Fruit fly (Drosophila melanogaster) whole organism, prepupa: Measurements from ENCODE around the gene CG10561.

Experiments used
- Blimp-1 ChIP-seq: fragments of 200-800 bp; sonication (Bioruptor generic); optimal IDR thresholded peaks from 3 replicates; lab custom pipeline; 2017; ENCODE audit warnings: missing biosample characterization, missing genetic modification characterization, mild to moderate bottlenecking, moderate library complexity, missing genetic modification reagents
- CG10631 ChIP-seq: fragments of 200-800 bp; sonication (Bioruptor generic); optimal IDR thresholded peaks from 2 replicates; lab custom pipeline; 2016; ENCODE audit warnings: missing biosample characterization, missing genetic modification characterization
- CG10669 ChIP-seq: fragments of 200-800 bp; sonication (Bioruptor generic); optimal IDR thresholded peaks from 3 replicates; lab custom pipeline; 2018; ENCODE audit warnings: missing biosample characterization, mild to moderate bottlenecking, missing genetic modification characterization, moderate library complexity
- CG11294 ChIP-seq: fragments of 200-800 bp; sonication (Bioruptor generic); IDR thresholded peaks from 2 replicates; pipeline ENCODE4 v1.3.6; 2022; ENCODE audit warnings: missing biosample characterization, missing genetic modification characterization
- CG11762 ChIP-seq: fragments of 200-800 bp; sonication (Bioruptor generic); optimal IDR thresholded peaks from 3 replicates; lab custom pipeline; 2016; ENCODE audit warnings: missing biosample characterization, missing genetic modification characterization; ENCODE audit not compliant: insufficient read depth
- CG11902 ChIP-seq: fragments of 200-800 bp; sonication (Bioruptor generic); optimal IDR thresholded peaks from 3 replicates; lab custom pipeline; 2016; ENCODE audit warnings: missing biosample characterization, missing genetic modification characterization
- CG15336 ChIP-seq: fragments of 200-800 bp; sonication (Bioruptor generic); IDR thresholded peaks from 2 replicates; pipeline ENCODE4 v1.3.6; 2022; ENCODE audit warnings: missing biosample characterization, missing genetic modification characterization
- CG1621 ChIP-seq: fragments of 200-800 bp; sonication (Bioruptor generic); optimal IDR thresholded peaks from 3 replicates; lab custom pipeline; 2018; ENCODE audit warnings: missing biosample characterization, mild to moderate bottlenecking, missing genetic modification characterization
- CG3032 ChIP-seq: fragments of 200-800 bp; optimal IDR thresholded peaks from 2 replicates; lab custom pipeline; 2019; ENCODE audit warnings: missing biosample characterization, mild to moderate bottlenecking, missing genetic modification characterization, moderate library complexity
- CG31627 ChIP-seq: fragments of 200-800 bp; sonication (Bioruptor generic); optimal IDR thresholded peaks from 3 replicates; lab custom pipeline; 2016; ENCODE audit warnings: missing biosample characterization, missing genetic modification characterization
- CG34406 ChIP-seq: fragments of 200-800 bp; sonication (Bioruptor generic); optimal IDR thresholded peaks from 3 replicates; lab custom pipeline; 2016; ENCODE audit warnings: missing biosample characterization, missing genetic modification characterization
- CG4318 ChIP-seq: fragments of 200-800 bp; sonication (Bioruptor generic); optimal IDR thresholded peaks from 3 replicates; lab custom pipeline; 2017; ENCODE audit warnings: missing biosample characterization, mild to moderate bottlenecking, missing genetic modification characterization
- CG6163 ChIP-seq: fragments of 200-800 bp; sonication (Bioruptor generic); IDR thresholded peaks from 3 replicates; pipeline ENCODE4 v1.3.6; 2022; ENCODE audit warnings: missing biosample characterization, missing genetic modification characterization
- CG6276 ChIP-seq: fragments of 200-800 bp; sonication (Bioruptor generic); optimal IDR thresholded peaks from 2 replicates; lab custom pipeline; 2017; ENCODE audit warnings: missing biosample characterization, mild to moderate bottlenecking, missing genetic modification characterization
- CG6792 ChIP-seq: fragments of 200-800 bp; sonication (Bioruptor generic); optimal IDR thresholded peaks from 3 replicates; lab custom pipeline; 2016; ENCODE audit warnings: missing biosample characterization, missing genetic modification characterization
- CG6808 ChIP-seq: fragments of 200-800 bp; sonication (Bioruptor generic); optimal IDR thresholded peaks from 3 replicates; lab custom pipeline; 2017; ENCODE audit warnings: missing biosample characterization, missing genetic modification characterization, mild to moderate bottlenecking, moderate library complexity, missing genetic modification reagents
- CG6854 ChIP-seq: fragments of 200-800 bp; sonication (Bioruptor generic); optimal IDR thresholded peaks from 2 replicates; lab custom pipeline; 2017; ENCODE audit warnings: missing biosample characterization, mild to moderate bottlenecking, missing genetic modification characterization
- CG8119 ChIP-seq: fragments of 200-800 bp; sonication (Bioruptor generic); IDR thresholded peaks from 3 replicates; pipeline ENCODE4 v1.3.6; 2022; ENCODE audit warnings: missing biosample characterization, missing genetic modification characterization
- CG9139 ChIP-seq: fragments of 200-800 bp; sonication (Bioruptor generic); optimal IDR thresholded peaks from 3 replicates; lab custom pipeline; 2017; ENCODE audit warnings: missing biosample characterization, mild to moderate bottlenecking, missing genetic modification characterization
- Eip75B ChIP-seq: fragments of 200-800 bp; sonication (Bioruptor generic); optimal IDR thresholded peaks from 3 replicates; lab custom pipeline; 2016; ENCODE audit warnings: missing biosample characterization, missing genetic modification characterization
- Eip93F ChIP-seq: fragments of 200-800 bp; sonication (Bioruptor generic); optimal IDR thresholded peaks from 2 replicates; lab custom pipeline; 2016; ENCODE audit warnings: missing biosample characterization, mild to moderate bottlenecking, missing genetic modification characterization
- Ets96B ChIP-seq: fragments of 200-800 bp; optimal IDR thresholded peaks from 2 replicates; lab custom pipeline; 2019; ENCODE audit warnings: missing biosample characterization, mild to moderate bottlenecking, missing genetic modification characterization, moderate library complexity
- Gug ChIP-seq: fragments of 200-800 bp; sonication (Bioruptor generic); IDR thresholded peaks from 2 replicates; pipeline ENCODE4 v1.3.6; 2022; ENCODE audit warnings: missing biosample characterization, missing genetic modification characterization
- Hr38 ChIP-seq: sonication (Bioruptor generic); optimal IDR thresholded peaks from 2 replicates; lab custom pipeline; 2016; ENCODE audit warnings: missing biosample characterization, missing genetic modification characterization
- Hr39 ChIP-seq: fragments of 200-800 bp; sonication (Bioruptor generic); optimal IDR thresholded peaks from 2 replicates; lab custom pipeline; 2016; ENCODE audit warnings: missing biosample characterization, missing genetic modification characterization
- Met ChIP-seq: fragments of 200-800 bp; sonication (Bioruptor generic); optimal IDR thresholded peaks from 3 replicates; lab custom pipeline; 2016; ENCODE audit warnings: missing biosample characterization, missing genetic modification characterization
- Sox102F ChIP-seq: fragments of 200-800 bp; sonication (Bioruptor generic); optimal IDR thresholded peaks from 2 replicates; lab custom pipeline; 2016; ENCODE audit warnings: missing biosample characterization, mild to moderate bottlenecking, missing genetic modification characterization
- Sox14 ChIP-seq: fragments of 200-800 bp; sonication (Bioruptor generic); optimal IDR thresholded peaks from 3 replicates; lab custom pipeline; 2016; ENCODE audit warnings: missing biosample characterization, missing genetic modification characterization
- Sox15 ChIP-seq: fragments of 200-800 bp; sonication (Bioruptor generic); optimal IDR thresholded peaks from 3 replicates; lab custom pipeline; 2016; ENCODE audit warnings: missing biosample characterization, missing genetic modification characterization
- achi ChIP-seq: fragments of 200-800 bp; sonication (Bioruptor generic); optimal IDR thresholded peaks from 3 replicates; lab custom pipeline; 2016; ENCODE audit warnings: missing biosample characterization, missing genetic modification characterization
- acj6 ChIP-seq: fragments of 200-800 bp; sonication (Bioruptor generic); optimal IDR thresholded peaks from 3 replicates; lab custom pipeline; 2016; ENCODE audit warnings: missing biosample characterization, missing genetic modification characterization
- cyc ChIP-seq: fragments of 200-800 bp; sonication (Bioruptor generic); optimal IDR thresholded peaks from 3 replicates; lab custom pipeline; 2016; ENCODE audit warnings: missing biosample characterization, missing genetic modification characterization
- eg ChIP-seq: fragments of 200-800 bp; sonication (Bioruptor generic); IDR thresholded peaks from 3 replicates; pipeline ENCODE4 v1.3.6; 2022; ENCODE audit warnings: missing biosample characterization, missing genetic modification characterization
- esn ChIP-seq: fragments of 200-800 bp; sonication (Bioruptor generic); optimal IDR thresholded peaks from 2 replicates; lab custom pipeline; 2016; ENCODE audit warnings: missing biosample characterization, mild to moderate bottlenecking, missing genetic modification characterization, moderate library complexity
- fd59A ChIP-seq: fragments of 200-800 bp; sonication (Bioruptor generic); optimal IDR thresholded peaks from 2 replicates; lab custom pipeline; 2017; ENCODE audit warnings: missing biosample characterization, mild to moderate bottlenecking, missing genetic modification characterization, missing genetic modification reagents
- fd85E ChIP-seq: fragments of 200-800 bp; sonication (Bioruptor generic); optimal IDR thresholded peaks from 3 replicates; lab custom pipeline; 2016; ENCODE audit warnings: missing biosample characterization, missing genetic modification characterization
- fkh ChIP-seq: fragments of 200-800 bp; sonication (Bioruptor generic); optimal IDR thresholded peaks from 3 replicates; lab custom pipeline; 2017; ENCODE audit warnings: missing biosample characterization, mild to moderate bottlenecking, missing genetic modification characterization, moderate library complexity
- lz ChIP-seq: fragments of 200-800 bp; sonication (Bioruptor generic); optimal IDR thresholded peaks from 3 replicates; lab custom pipeline; 2016; ENCODE audit warnings: missing biosample characterization, missing genetic modification characterization
- net ChIP-seq: fragments of 200-800 bp; sonication (Bioruptor generic); optimal IDR thresholded peaks from 3 replicates; lab custom pipeline; 2016; ENCODE audit warnings: missing biosample characterization, missing genetic modification characterization
- pdm3 ChIP-seq: fragments of 200-800 bp; sonication (Bioruptor generic); optimal IDR thresholded peaks from 3 replicates; lab custom pipeline; 2016; ENCODE audit warnings: missing biosample characterization, missing genetic modification characterization
- salr ChIP-seq, 2 experiments: fragments of 200-800 bp; sonication (Bioruptor generic); optimal IDR thresholded peaks; 3 replicates each; lab custom pipeline; 2016 to 2018; ENCODE audit warnings: missing biosample characterization in 2 of 2, missing genetic modification characterization in 2 of 2, mild to moderate bottlenecking in 1 of 2
- spab ChIP-seq: fragments of 200-800 bp; sonication (Bioruptor generic); optimal IDR thresholded peaks from 2 replicates; lab custom pipeline; 2017; ENCODE audit warnings: missing biosample characterization, mild to moderate bottlenecking, missing genetic modification characterization, missing genetic modification reagents
- svp ChIP-seq: fragments of 200-800 bp; sonication (Bioruptor generic); peaks from one replicate; lab custom pipeline; 2016; ENCODE audit warnings: missing biosample characterization, missing genetic modification characterization
- vri ChIP-seq: fragments of 200-800 bp; sonication (Bioruptor generic); optimal IDR thresholded peaks from 3 replicates; lab custom pipeline; 2016; ENCODE audit warnings: missing biosample characterization, mild to moderate bottlenecking, missing genetic modification characterization

Gene CG10561

dm6 chr2L:19131905-19132402 is 17.8 kb downstream of the CG10561 start, which contains the start of the genes AsnRS and DCTN6-p27 (continued):
- no peak for TF ChIP-seq CG11762 (GFP tag; lab: Kevin White, UChicago)
- TF ChIP-seq eg (GFP tag; lab: Robert Waterston, UW), result peak; percentile 65; the same call in 2 of the 3 replicates
- TF ChIP-seq Eip75B (GFP tag; lab: Kevin White, UChicago), result no peak
- peak; percentile 53 for TF ChIP-seq Sox15 (GFP tag; lab: Kevin White, UChicago)
- no peak for TF ChIP-seq spab (GFP tag; lab: Kevin White, UChicago)
- TF ChIP-seq Ets96B (tag; lab: Kevin White, UChicago), result peak; percentile 25
- TF ChIP-seq Gug, result no peak
- TF ChIP-seq CG31627 (GFP tag; lab: Kevin White, UChicago), result peak; percentile 65
- TF ChIP-seq fkh, result peak; percentile 60
- no peak for TF ChIP-seq vri (GFP tag; lab: Kevin White, UChicago)
- peak; percentile 3 for TF ChIP-seq pdm3 (GFP tag; lab: Kevin White, UChicago)
- TF ChIP-seq CG10631 (GFP tag; lab: Kevin White, UChicago), result peak; percentile 67
- TF ChIP-seq CG6163 (GFP tag; lab: Robert Waterston, UW), result peak; percentile 61; the same call in 2 of the 3 replicates
- TF ChIP-seq CG6792 (GFP tag; lab: Kevin White, UChicago), result peak; percentile 75
- TF ChIP-seq Sox14 (GFP tag; lab: Kevin White, UChicago), result peak; percentile 18
- TF ChIP-seq CG11294 (GFP tag; lab: Robert Waterston, UW), result no peak; the same call in 1 of the 2 replicates
- peak; percentile 80 for TF ChIP-seq esn (GFP tag; lab: Kevin White, UChicago)
- peak; percentile 49 for TF ChIP-seq CG1621 (tag; lab: Kevin White, UChicago)
- TF ChIP-seq fd59A (GFP tag; lab: Kevin White, UChicago), result no peak
- no peak for TF ChIP-seq Blimp-1 (GFP tag; lab: Kevin White, UChicago)
- peak; percentile 27 for TF ChIP-seq Eip93F (GFP tag; lab: Kevin White, UChicago)
- no peak for TF ChIP-seq CG10669 (GFP tag; lab: Kevin White, UChicago)
- peak; percentile 65 for TF ChIP-seq achi
- TF ChIP-seq CG6276 (GFP tag; lab: Kevin White, UChicago), result no peak
- no peak for TF ChIP-seq CG15336 (GFP tag; lab: Robert Waterston, UW)
- TF ChIP-seq svp (GFP tag; lab: Kevin White, UChicago), result no peak

dm6 chr2L:19133465-19134365 is 19.5 kb downstream of the CG10561 start, which contains the start of gene brat:
Gene brat (plus strand): TSS chr2L:19133816.
- no peak for TF ChIP-seq salr (GFP tag; optimal IDR thresholded peaks at IDR 0.05; lab: Kevin White, UChicago)
- TF ChIP-seq CG6163 (GFP tag; lab: Robert Waterston, UW), result 0 out of 3 replicates have a peak, but pooled peaks have one; percentile 8
- peak; percentile 74 for TF ChIP-seq lz
- TF ChIP-seq Met, result peak; percentile 58
- TF ChIP-seq Hr38, result no peak
- no peak for TF ChIP-seq CG11902 (GFP tag; lab: Kevin White, UChicago)
- peak; percentile 18 for TF ChIP-seq CG34406 (GFP tag; lab: Kevin White, UChicago)
- no peak for TF ChIP-seq CG8119
- TF ChIP-seq Ets96B (tag; lab: Kevin White, UChicago), result peak; percentile 29
- TF ChIP-seq fd59A (GFP tag; lab: Kevin White, UChicago), result no peak
- peak; percentile 36 for TF ChIP-seq Sox102F (GFP tag; lab: Kevin White, UChicago)
- peak; percentile 47 for TF ChIP-seq acj6 (GFP tag; lab: Kevin White, UChicago)
- no peak for TF ChIP-seq CG9139 (GFP tag; lab: Kevin White, UChicago)
- peak; percentile 60 for TF ChIP-seq Hr39 (GFP tag; lab: Kevin White, UChicago)
- no peak for TF ChIP-seq CG4318
- peak; percentile 38 for TF ChIP-seq achi
- no peak for TF ChIP-seq Sox15 (GFP tag; lab: Kevin White, UChicago)
- peak; percentile 54 for TF ChIP-seq pdm3 (GFP tag; lab: Kevin White, UChicago)
- no peak for TF ChIP-seq CG6808
- TF ChIP-seq fd85E (GFP tag; lab: Kevin White, UChicago), result no peak
- TF ChIP-seq cyc (GFP tag; lab: Kevin White, UChicago), result peak; percentile 56
- peak; percentile 54 for TF ChIP-seq CG10631 (GFP tag; lab: Kevin White, UChicago)
- no peak for TF ChIP-seq CG10669 (GFP tag; lab: Kevin White, UChicago)
- no peak for TF ChIP-seq CG11294 (GFP tag; lab: Robert Waterston, UW)
- no peak for TF ChIP-seq net (GFP tag; lab: Kevin White, UChicago)
- TF ChIP-seq spab (GFP tag; lab: Kevin White, UChicago), result no peak
- no peak for TF ChIP-seq CG1621 (tag; lab: Kevin White, UChicago)
- peak; percentile 50 for TF ChIP-seq CG3032
- TF ChIP-seq esn (GFP tag; lab: Kevin White, UChicago), result peak; percentile 72
- TF ChIP-seq CG11762 (GFP tag; lab: Kevin White, UChicago), result no peak
- TF ChIP-seq CG6854, result no peak
- TF ChIP-seq Blimp-1 (GFP tag; lab: Kevin White, UChicago), result no peak
- no peak for TF ChIP-seq CG6792 (GFP tag; lab: Kevin White, UChicago)
